Worm (Caenorhabditis elegans) whole organism, L3 larva: ENCODE data around the gene nasp-2.

ENCODE experiments used
- R02D3.7 ChIP-seq: fragments of 150-350 bp; optimal IDR thresholded peaks from 2 replicates; lab custom pipeline; 2014; ENCODE audit warnings: missing biosample characterization, missing genetic modification characterization
- ZK546.5 ChIP-seq: sonication (generic microtip); optimal IDR thresholded peaks from 2 replicates; lab custom pipeline; 2017; ENCODE audit warnings: missing biosample characterization, missing genetic modification characterization
- aly-2 ChIP-seq: fragments of 150-350 bp; optimal IDR thresholded peaks from 2 replicates; lab custom pipeline; 2014; ENCODE audit warnings: missing biosample characterization, missing genetic modification characterization
- ama-1 ChIP-seq: fragments of 150-350 bp; optimal IDR thresholded peaks from 2 replicates; lab custom pipeline; 2018
- ceh-16 ChIP-seq: sonication (generic microtip); optimal IDR thresholded peaks from 2 replicates; lab custom pipeline; 2017; ENCODE audit warnings: missing biosample characterization, missing genetic modification characterization
- ceh-82 ChIP-seq: fragments of 150-350 bp; optimal IDR thresholded peaks from 2 replicates; lab custom pipeline; 2014; ENCODE audit warnings: missing biosample characterization, missing genetic modification characterization
- egl-27 ChIP-seq: sonication (generic microtip); optimal IDR thresholded peaks from 4 replicates; lab custom pipeline; 2017; ENCODE audit warnings: missing biosample characterization, missing genetic modification reagents, missing genetic modification characterization
- egl-5 ChIP-seq: fragments of 150-350 bp; optimal IDR thresholded peaks from 2 replicates; lab custom pipeline; 2017; ENCODE audit warnings: missing biosample characterization, missing genetic modification reagents, missing genetic modification characterization, inconsistent platforms
- elt-1 ChIP-seq: fragments of 150-350 bp; optimal IDR thresholded peaks from 2 replicates; lab custom pipeline; 2014; ENCODE audit warnings: missing biosample characterization, missing genetic modification characterization
- elt-2 ChIP-seq: sonication (generic microtip); optimal IDR thresholded peaks from 2 replicates; lab custom pipeline; 2016; ENCODE audit warnings: missing genetic modification reagents, mild to moderate bottlenecking, missing genetic modification characterization, missing compliant biosample characterization
- elt-3 ChIP-seq, 3 experiments: fragments of 150-350 bp in 1 of 3; sonication (generic microtip) in 2 of 3; optimal IDR thresholded peaks; 2 replicates in 2 of 3; 4 replicates in 1 of 3; lab custom pipeline; 2014 to 2017; ENCODE audit warnings: missing biosample characterization in 3 of 3, missing genetic modification characterization in 3 of 3
- eor-1 ChIP-seq, 2 experiments: fragments of 150-350 bp; optimal IDR thresholded peaks; 2 replicates each; lab custom pipeline; 2014 to 2018; ENCODE audit warnings: missing biosample characterization in 2 of 2, missing genetic modification characterization in 2 of 2
- fkh-10 ChIP-seq: sonication (generic microtip); optimal IDR thresholded peaks from 2 replicates; lab custom pipeline; 2017; ENCODE audit warnings: missing biosample characterization, missing genetic modification reagents, missing genetic modification characterization
- fkh-2 ChIP-seq: fragments of 150-350 bp; optimal IDR thresholded peaks from 2 replicates; lab custom pipeline; 2014; ENCODE audit warnings: missing biosample characterization, missing genetic modification reagents, missing genetic modification characterization
- hmg-11 ChIP-seq: sonication (generic microtip); optimal IDR thresholded peaks from 2 replicates; lab custom pipeline; 2016; ENCODE audit warnings: missing genetic modification characterization, missing compliant biosample characterization
- jun-1 ChIP-seq: fragments of 150-350 bp; optimal IDR thresholded peaks from 2 replicates; lab custom pipeline; 2014; ENCODE audit warnings: missing biosample characterization, missing genetic modification reagents, missing genetic modification characterization
- lin-15B ChIP-seq: fragments of 150-350 bp; optimal IDR thresholded peaks from 2 replicates; lab custom pipeline; 2014; ENCODE audit warnings: missing biosample characterization, missing genetic modification characterization
- lsy-12 ChIP-seq: sonication (generic microtip); optimal IDR thresholded peaks from 2 replicates; lab custom pipeline; 2016; ENCODE audit warnings: mild to moderate bottlenecking, missing genetic modification characterization, missing compliant biosample characterization
- mdl-1 ChIP-seq: fragments of 150-350 bp; optimal IDR thresholded peaks from 2 replicates; lab custom pipeline; 2014; ENCODE audit warnings: missing biosample characterization, missing genetic modification characterization
- mml-1 ChIP-seq: fragments of 150-350 bp; sonication (generic microtip); optimal IDR thresholded peaks from 3 replicates; lab custom pipeline; 2014; ENCODE audit warnings: missing biosample characterization, missing genetic modification characterization
- nfya-1 ChIP-seq: sonication (generic microtip); optimal IDR thresholded peaks from 2 replicates; lab custom pipeline; 2017; ENCODE audit warnings: missing genetic modification characterization, mild to moderate bottlenecking, missing compliant biosample characterization, antibody characterized with exemption, moderate library complexity; ENCODE audit not compliant: insufficient read depth
- nhr-11 ChIP-seq: fragments of 150-350 bp; optimal IDR thresholded peaks from 2 replicates; lab custom pipeline; 2014; ENCODE audit warnings: missing biosample characterization, missing genetic modification characterization
- nhr-12 ChIP-seq: fragments of 150-350 bp; optimal IDR thresholded peaks from 2 replicates; lab custom pipeline; 2014; ENCODE audit warnings: missing biosample characterization, missing genetic modification characterization
- nhr-23 ChIP-seq: fragments of 150-350 bp; optimal IDR thresholded peaks from 2 replicates; lab custom pipeline; 2014; ENCODE audit warnings: missing biosample characterization, missing genetic modification reagents, missing genetic modification characterization
- nhr-237 ChIP-seq: fragments of 150-350 bp; optimal IDR thresholded peaks from 2 replicates; lab custom pipeline; 2014; ENCODE audit warnings: missing biosample characterization, missing genetic modification characterization
- nhr-25 ChIP-seq: sonication (generic microtip); optimal IDR thresholded peaks from 2 replicates; lab custom pipeline; 2017; ENCODE audit warnings: missing biosample characterization, missing genetic modification characterization
- nhr-28 ChIP-seq: fragments of 150-350 bp; optimal IDR thresholded peaks from 2 replicates; lab custom pipeline; 2014; ENCODE audit warnings: missing biosample characterization, missing genetic modification characterization
- nhr-43 ChIP-seq: sonication (generic microtip); optimal IDR thresholded peaks from 2 replicates; lab custom pipeline; 2016; ENCODE audit warnings: mild to moderate bottlenecking, missing genetic modification characterization, missing compliant biosample characterization; ENCODE audit not compliant: poor library complexity, severe bottlenecking
- nhr-67 ChIP-seq: fragments of 150-350 bp; optimal IDR thresholded peaks from 2 replicates; lab custom pipeline; 2014; ENCODE audit warnings: missing biosample characterization, missing genetic modification characterization
- nhr-77 ChIP-seq: fragments of 150-350 bp; optimal IDR thresholded peaks from 2 replicates; lab custom pipeline; 2014; ENCODE audit warnings: missing biosample characterization, missing genetic modification characterization
- pha-4 ChIP-seq: fragments of 150-350 bp; optimal IDR thresholded peaks from 2 replicates; lab custom pipeline; 2014; ENCODE audit warnings: missing biosample characterization, missing genetic modification reagents, missing genetic modification characterization
- pqm-1 ChIP-seq: fragments of 150-350 bp; optimal IDR thresholded peaks from 2 replicates; lab custom pipeline; 2017; ENCODE audit warnings: missing biosample characterization, missing genetic modification characterization, inconsistent platforms
- sea-2 ChIP-seq: fragments of 150-350 bp; sonication (generic microtip); optimal IDR thresholded peaks from 4 replicates; lab custom pipeline; 2014; ENCODE audit warnings: missing biosample characterization, missing genetic modification reagents, missing genetic modification characterization
- skn-1 ChIP-seq: fragments of 150-350 bp; optimal IDR thresholded peaks from 2 replicates; lab custom pipeline; 2014; ENCODE audit warnings: missing biosample characterization, missing genetic modification characterization
- snpc-4 ChIP-seq: fragments of 150-350 bp; optimal IDR thresholded peaks from 2 replicates; lab custom pipeline; 2014; ENCODE audit warnings: missing biosample characterization, missing genetic modification characterization
- tbx-2 ChIP-seq: sonication (generic microtip); optimal IDR thresholded peaks from 2 replicates; lab custom pipeline; 2016; ENCODE audit warnings: mild to moderate bottlenecking, missing genetic modification characterization, missing compliant biosample characterization
- unc-39 ChIP-seq: sonication (generic microtip); optimal IDR thresholded peaks from 4 replicates; lab custom pipeline; 2017; ENCODE audit warnings: missing biosample characterization, missing genetic modification characterization
- zag-1 ChIP-seq: fragments of 150-350 bp; optimal IDR thresholded peaks from 2 replicates; lab custom pipeline; 2014; ENCODE audit warnings: missing biosample characterization, missing genetic modification characterization
- ztf-11 ChIP-seq: fragments of 150-350 bp; optimal IDR thresholded peaks from 2 replicates; lab custom pipeline; 2014; ENCODE audit warnings: missing biosample characterization, missing genetic modification characterization

The nasp-2 gene

DNA sequence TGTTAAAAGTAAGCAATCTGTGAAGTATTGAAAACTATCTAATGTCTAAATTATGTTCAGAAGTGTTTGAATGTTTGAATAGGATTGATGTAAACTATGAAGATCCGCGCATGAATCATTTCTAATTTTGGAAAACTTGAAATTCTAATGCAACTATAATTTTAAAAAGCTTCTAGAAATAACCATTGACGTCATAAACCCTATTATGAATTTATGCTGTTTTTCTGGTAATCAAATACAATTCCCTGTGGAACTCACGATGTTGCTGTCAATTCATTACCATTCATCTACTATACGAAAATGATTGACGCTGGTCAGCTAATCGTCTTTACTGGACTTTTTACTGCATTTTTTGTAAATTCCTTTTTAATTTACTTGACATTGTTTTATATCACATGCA is 15.4 kb upstream of the nasp-2 start, which contains the start of gene str-37:
Gene str-37 (plus strand): TSS at position 301 of the 400 bp plus-strand sequence.
- TF ChIP-seq unc-39 (tag; lab: Kevin White, UChicago) (no peak), nhr-12 (no peak), aly-2 (tag; lab: Kevin White, UChicago) (no peak), sea-2 (GFP tag; lab: Kevin White, UChicago) (no peak), hmg-11 (tag; lab: Kevin White, UChicago) (no peak), R02D3.7 (tag; lab: Kevin White, UChicago) (no peak), eor-1 (tag; optimal IDR thresholded peaks at IDR 0.05; lab: Kevin White, UChicago) (no peak), zag-1 (tag; lab: Kevin White, UChicago) (no peak), pha-4 (tag; lab: Kevin White, UChicago) (no peak), egl-27 (tag; lab: Kevin White, UChicago) (no peak), nhr-77 (tag; lab: Kevin White, UChicago) (no peak), mml-1 (tag; lab: Kevin White, UChicago) (no peak), nhr-67 (tag; lab: Kevin White, UChicago) (no peak), lin-15B (tag; lab: Kevin White, UChicago) (no peak), mdl-1 (tag; lab: Kevin White, UChicago) (no peak), ceh-16 (tag; lab: Kevin White, UChicago) (no peak), nhr-23 (tag; lab: Kevin White, UChicago) (no peak), ztf-11 (tag; lab: Kevin White, UChicago) (no peak), elt-3 (tag; optimal IDR thresholded peaks at IDR 0.05; lab: Kevin White, UChicago) (no peak)

DNA sequence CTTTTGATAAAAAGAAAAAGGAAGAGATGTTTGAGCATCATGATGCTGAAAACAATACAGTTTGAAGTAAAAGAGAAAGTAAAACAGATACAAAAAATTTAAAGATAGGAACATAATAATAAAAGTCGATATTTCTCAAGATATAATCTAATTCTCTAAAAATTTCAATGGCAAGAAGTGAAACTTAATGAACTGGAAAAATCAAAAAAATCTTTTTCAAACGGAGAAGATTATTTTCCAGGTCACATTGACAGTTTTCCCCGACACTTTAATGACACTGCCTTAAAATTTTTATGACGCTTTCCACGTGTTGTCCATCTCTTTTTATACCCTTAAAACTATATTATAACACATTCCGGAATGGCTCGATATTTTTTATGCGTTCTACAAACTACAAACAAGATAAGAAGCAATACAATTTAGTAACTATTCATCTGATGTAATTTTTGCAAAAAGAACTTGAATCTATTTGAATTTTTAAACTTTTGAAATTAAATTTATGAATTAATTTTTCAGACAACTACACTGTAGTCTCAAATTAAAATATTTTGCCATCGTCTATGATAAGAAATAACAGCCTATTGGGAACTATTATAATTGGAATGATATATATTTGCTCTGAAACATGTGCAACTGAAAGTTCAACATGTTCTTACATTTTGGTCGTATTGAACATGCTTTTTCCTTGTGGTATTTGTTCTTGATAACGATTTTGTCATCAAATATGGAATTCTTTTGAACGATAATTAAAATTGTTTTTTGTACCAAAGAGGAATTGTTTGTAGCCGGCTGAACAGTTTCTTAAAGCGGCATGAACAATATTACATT is 13.1 kb upstream of the nasp-2 start, which contains the start of gene C50B6.7:
Gene C50B6.7 (minus strand): TSS at position 51 of the 828 bp plus-strand sequence.
- TF ChIP-seq pqm-1 (tag; lab: Kevin White, UChicago) (peak; percentile 75), ama-1 (no peak), elt-2 (tag; lab: Kevin White, UChicago) (peak; percentile 58), jun-1 (no peak), ztf-11 (tag; lab: Kevin White, UChicago) (no peak)

DNA sequence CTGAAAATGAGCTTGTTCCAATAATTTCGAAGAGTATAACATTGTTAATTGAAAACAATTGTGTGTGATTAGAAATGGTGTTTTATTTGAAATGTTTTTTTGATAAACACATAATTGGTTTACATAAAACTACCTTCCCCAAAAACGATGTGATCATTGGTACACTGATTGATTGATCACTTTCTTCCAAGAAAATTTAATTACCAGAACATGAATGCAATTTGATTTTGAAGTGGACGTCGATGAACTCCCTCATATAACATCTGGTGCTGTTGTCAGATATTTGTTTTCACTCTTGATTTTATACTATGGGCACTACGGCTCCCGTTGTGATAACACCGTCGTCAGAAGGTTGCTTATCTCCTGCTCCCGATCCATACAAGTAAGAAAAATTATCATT is 8.6 kb upstream of the nasp-2 start, which contains the start of gene srh-15:
Gene srh-15 (plus strand): TSS at position 301 of the 400 bp plus-strand sequence.
- TF ChIP-seq lin-15B (tag; lab: Kevin White, UChicago) (no peak), fkh-10 (GFP tag; lab: Kevin White, UChicago) (no peak), egl-5 (no peak), nhr-12 (no peak), nhr-28 (tag; lab: Kevin White, UChicago) (no peak), elt-3 (tag; optimal IDR thresholded peaks at IDR 0.05; lab: Kevin White, UChicago) (no peak), lsy-12 (tag; lab: Kevin White, UChicago) (no peak), zag-1 (tag; lab: Kevin White, UChicago) (no peak), aly-2 (tag; lab: Kevin White, UChicago) (no peak), hmg-11 (tag; lab: Kevin White, UChicago) (no peak), nfya-1 (tag; lab: Kevin White, UChicago) (no peak), elt-2 (tag; lab: Kevin White, UChicago) (no peak), mdl-1 (tag; lab: Kevin White, UChicago) (no peak)

ce11 chrV:13317911-13318502 is 5.9 kb upstream of the nasp-2 start, which contains the start of the genes col-161 and srh-18:
TSS of gene col-161 (minus strand) at chrV:13318011.
TSS of gene srh-18 (plus strand) at chrV:13318452.
- TF ChIP-seq tbx-2 (tag; lab: Kevin White, UChicago) (no peak), nhr-25 (tag; lab: Kevin White, UChicago) (peak; percentile 10)

ce11 chrV:13313045-13313623 is 1.1 kb upstream of the nasp-2 start, which contains the start of gene C50B6.3:
TSS of gene C50B6.3 (plus strand) at chrV:13313573.
- TF ChIP-seq lsy-12 (tag; lab: Kevin White, UChicago) (peak; percentile 82), elt-1 (peak; percentile 42), aly-2 (tag; lab: Kevin White, UChicago) (no peak), pha-4 (tag; lab: Kevin White, UChicago) (peak; percentile 83), nhr-28 (tag; lab: Kevin White, UChicago) (no peak), R02D3.7 (tag; lab: Kevin White, UChicago) (peak; percentile 35), nhr-25 (tag; lab: Kevin White, UChicago) (peak; percentile 63), ZK546.5 (no peak), ama-1 (no peak), nhr-237 (tag; lab: Kevin White, UChicago) (no peak), egl-27 (tag; lab: Kevin White, UChicago) (no peak), jun-1 (peak; percentile 52), nhr-43 (tag; lab: Kevin White, UChicago) (peak; percentile 94), snpc-4 (tag; lab: Kevin White, UChicago) (no peak), pqm-1 (tag; lab: Kevin White, UChicago) (peak; percentile 19), nhr-23 (tag; lab: Kevin White, UChicago) (peak; percentile 90), hmg-11 (tag; lab: Kevin White, UChicago) (peak; percentile 28), skn-1 (tag; lab: Kevin White, UChicago) (peak; percentile 2), zag-1 (tag; lab: Kevin White, UChicago) (no peak), fkh-2 (tag; lab: Kevin White, UChicago) (no peak), nhr-11 (tag; lab: Kevin White, UChicago) (no peak), ceh-82 (tag; lab: Kevin White, UChicago) (peak; percentile 29)
